Worm (Caenorhabditis elegans): ENCODE results near the gene F19G12.1.
"Not testable (repeated sequence)": the region's sequence is repeated elsewhere in the genome, so short reads cannot be mapped to it uniquely, and the experiment has no call there.

Gene F19G12.1

DNA sequence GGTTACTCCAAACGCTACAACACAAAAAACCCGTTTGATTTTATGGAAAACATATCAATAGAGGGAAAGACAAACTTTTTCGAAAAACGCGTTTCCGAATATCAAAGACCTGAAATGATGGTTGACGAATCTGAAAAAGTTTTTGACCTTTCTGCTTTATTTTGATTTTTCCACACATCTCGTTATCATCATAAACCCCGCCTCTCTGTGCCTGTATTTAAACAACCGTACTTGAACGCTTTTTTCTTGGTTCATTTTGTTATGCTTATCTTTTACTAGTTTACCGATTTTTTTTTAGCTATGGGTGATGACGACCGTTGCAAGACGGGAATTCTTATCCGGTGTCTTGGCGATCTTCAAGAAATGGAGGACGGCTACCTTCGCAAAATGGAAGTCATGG is at the start of gene F19G12.1:
TSS of gene F19G12.1 (plus strand) at position 301 of the 400 bp plus-strand sequence.
- not testable (repeated sequence) for TF ChIP-seq ceh-13 (GFP tag; optimal IDR thresholded peaks at IDR 0.05); B0310.2 (tag; optimal IDR thresholded peaks at IDR 0.05); F13C5.2 (tag; optimal IDR thresholded peaks at IDR 0.05)

DNA sequence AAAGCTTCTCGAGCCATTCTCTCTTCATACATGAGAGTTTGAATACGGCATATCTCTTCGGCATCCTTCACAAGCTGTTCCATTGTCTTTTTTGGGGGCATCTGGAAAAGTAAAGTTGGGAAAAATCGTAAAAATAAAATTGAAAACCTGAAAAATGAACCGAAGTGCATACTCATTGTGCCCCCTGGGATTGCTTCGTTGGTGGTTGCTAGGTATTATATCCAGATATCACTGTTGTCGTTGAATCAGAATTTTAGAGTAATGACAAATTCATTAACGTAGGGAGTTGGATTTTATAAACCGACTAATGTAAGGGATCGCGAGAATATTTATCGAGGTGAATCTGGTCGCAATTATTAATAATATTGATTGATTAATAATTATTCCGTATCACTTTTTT is 49.2 kb upstream of the F19G12.1 start, which contains the start of gene F56C3.10:
TSS of gene F56C3.10 (minus strand) at position 101 of the 400 bp plus-strand sequence.
- TF ChIP-seq hmbx-1 (tag; optimal IDR thresholded peaks at IDR 0.05) (no peak), scrt-1 (GFP tag; IDR thresholded peaks at IDR 0.05) (no peak), flt-1 (GFP tag; IDR thresholded peaks at IDR 0.05) (no peak), hnd-1 (tag; optimal IDR thresholded peaks at IDR 0.05) (no peak), hmg-4 (GFP tag; optimal IDR thresholded peaks at IDR 0.05) (no peak), ama-1 (optimal IDR thresholded peaks at IDR 0.05) (no peak), tbx-11 (GFP tag; IDR thresholded peaks at IDR 0.05) (no peak), aly-1 (tag; optimal IDR thresholded peaks at IDR 0.05) (no peak), B0310.2 (tag; optimal IDR thresholded peaks at IDR 0.05) (no peak), ceh-36 (tag; optimal IDR thresholded peaks at IDR 0.05) (no peak), ets-7 (tag; optimal IDR thresholded peaks at IDR 0.05) (no peak), pes-1 (GFP tag; IDR thresholded peaks at IDR 0.05) (no peak), F13C5.2 (tag; optimal IDR thresholded peaks at IDR 0.05) (no peak), sea-1 (GFP tag; conservative IDR thresholded peaks at IDR 0.05) (no peak)

ce11 chrX:1383546-1383945 is 47.3 kb upstream of the F19G12.1 start:
- TF ChIP-seq sea-1 (GFP tag; conservative IDR thresholded peaks at IDR 0.05): no peak
- no peak for TF ChIP-seq flt-1 (GFP tag; IDR thresholded peaks at IDR 0.05)
- no peak for TF ChIP-seq hmg-4 (GFP tag; optimal IDR thresholded peaks at IDR 0.05)
- TF ChIP-seq B0310.2 (tag; optimal IDR thresholded peaks at IDR 0.05): no peak
- TF ChIP-seq ceh-36 (tag; optimal IDR thresholded peaks at IDR 0.05): no peak
- TF ChIP-seq hmbx-1 (tag; optimal IDR thresholded peaks at IDR 0.05): no peak
- TF ChIP-seq aly-1 (tag; optimal IDR thresholded peaks at IDR 0.05): no peak
- no peak for TF ChIP-seq ceh-13 (GFP tag; optimal IDR thresholded peaks at IDR 0.05)
- no peak for TF ChIP-seq hnd-1 (tag; optimal IDR thresholded peaks at IDR 0.05)

DNA sequence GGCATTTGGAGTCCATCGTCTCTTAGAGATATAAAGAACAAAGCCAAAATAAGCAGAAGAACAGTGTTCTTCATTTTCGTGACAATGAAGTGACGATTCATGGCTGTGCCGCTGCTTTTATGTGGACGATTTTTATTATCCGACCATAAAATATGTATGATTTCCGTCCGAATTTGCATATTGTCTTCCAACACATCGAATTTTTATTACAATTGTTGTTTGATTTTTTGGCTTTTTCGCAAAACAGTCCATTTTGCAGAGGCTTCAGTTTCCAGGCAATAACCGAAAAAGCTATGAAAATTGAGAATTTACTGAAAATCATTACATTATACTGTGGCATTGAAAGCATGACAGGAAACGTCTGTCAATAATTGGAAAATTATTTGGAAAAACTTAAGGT is 46.3 kb upstream of the F19G12.1 start, which contains the start of gene F56C3.8:
TSS of gene F56C3.8 (minus strand) at position 101 of the 400 bp plus-strand sequence.
- TF ChIP-seq tbx-37 (GFP tag; conservative IDR thresholded peaks at IDR 0.05) (no peak), scrt-1 (GFP tag; IDR thresholded peaks at IDR 0.05) (no peak), flt-1 (GFP tag; IDR thresholded peaks at IDR 0.05) (no peak)

- TF ChIP-seq ceh-36 (tag; optimal IDR thresholded peaks at IDR 0.05): no peak
- TF ChIP-seq tbx-11 (GFP tag; IDR thresholded peaks at IDR 0.05): no peak
- TF ChIP-seq tbx-37 (GFP tag; conservative IDR thresholded peaks at IDR 0.05): no peak
- no peak for TF ChIP-seq ceh-13 (GFP tag; optimal IDR thresholded peaks at IDR 0.05)
- TF ChIP-seq aly-1 (tag; optimal IDR thresholded peaks at IDR 0.05): no peak
- no peak for TF ChIP-seq F13C5.2 (tag; optimal IDR thresholded peaks at IDR 0.05)
- TF ChIP-seq B0310.2 (tag; optimal IDR thresholded peaks at IDR 0.05): no peak
- TF ChIP-seq hnd-1 (tag; optimal IDR thresholded peaks at IDR 0.05): no peak
- no peak; the same call in 1 of the 2 replicates for TF ChIP-seq sea-1 (GFP tag; conservative IDR thresholded peaks at IDR 0.05)
- TF ChIP-seq hmbx-1 (tag; optimal IDR thresholded peaks at IDR 0.05): no peak
- TF ChIP-seq scrt-1 (GFP tag; IDR thresholded peaks at IDR 0.05): no peak
- TF ChIP-seq ama-1 (optimal IDR thresholded peaks at IDR 0.05): no peak
- no peak for TF ChIP-seq ets-7 (tag; optimal IDR thresholded peaks at IDR 0.05)
- no peak for TF ChIP-seq flt-1 (GFP tag; IDR thresholded peaks at IDR 0.05)
Measured at ce11 chrX:1386893-1387367, 43.9 kb upstream of the F19G12.1 start, which contains the start of gene F56C3.1. F56C3.1 (plus strand) TSS chrX:1387317.

DNA sequence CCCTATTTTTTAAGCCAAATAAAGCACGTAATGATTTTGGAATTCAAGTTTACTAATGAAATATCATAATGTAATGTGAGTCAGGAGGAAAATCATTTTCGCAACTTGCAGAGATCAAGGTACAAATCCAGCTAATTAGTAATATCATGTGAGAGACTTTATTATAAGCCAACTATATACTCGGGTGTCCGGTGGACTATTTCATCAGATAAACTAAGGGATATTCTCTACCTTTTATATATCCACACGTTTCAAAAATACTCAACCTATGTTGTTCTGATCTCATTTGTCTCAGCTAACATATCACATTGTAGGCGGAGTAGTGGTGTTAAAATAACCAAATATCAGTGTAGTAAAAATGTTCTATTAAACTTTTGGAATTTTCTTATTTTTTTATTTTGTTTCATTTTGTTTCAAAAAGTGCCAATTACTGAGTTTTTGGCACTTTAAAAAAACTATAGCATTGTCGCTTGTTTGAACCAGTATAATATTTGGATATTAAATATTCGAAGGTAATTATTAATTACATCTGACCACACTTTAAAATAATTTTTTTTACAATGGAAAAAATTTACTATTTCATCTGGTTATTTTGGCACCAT is 41.3 kb upstream of the F19G12.1 start:
- no peak for TF ChIP-seq ceh-36 (tag; optimal IDR thresholded peaks at IDR 0.05)
- no peak for TF ChIP-seq scrt-1 (GFP tag; IDR thresholded peaks at IDR 0.05)
- TF ChIP-seq B0310.2 (tag; optimal IDR thresholded peaks at IDR 0.05): no peak

DNA sequence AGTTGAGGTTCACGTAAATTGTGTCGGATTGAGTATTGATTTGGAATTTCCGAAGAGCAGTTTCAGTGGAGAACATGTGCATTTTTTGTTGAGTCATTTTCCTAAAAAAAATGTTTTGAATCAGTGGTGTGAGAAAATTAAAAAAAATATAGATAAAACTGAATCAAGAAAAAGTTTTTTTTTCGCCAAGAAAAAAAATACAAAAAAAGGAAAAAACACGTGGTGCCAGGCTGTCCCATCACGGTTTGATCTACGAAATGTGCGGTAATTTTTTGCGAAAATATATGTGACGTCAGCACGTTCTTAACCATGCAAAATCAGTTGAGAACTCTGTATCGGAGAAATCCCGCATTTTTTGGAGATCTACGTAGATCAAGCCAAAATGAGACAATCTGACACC is 36.9 kb upstream of the F19G12.1 start, which contains the start of gene F56C3.9:
TSS of gene F56C3.9 (minus strand) at position 101 of the 400 bp plus-strand sequence.
- TF ChIP-seq hmg-4 (GFP tag; optimal IDR thresholded peaks at IDR 0.05): no peak
- TF ChIP-seq hnd-1 (tag; optimal IDR thresholded peaks at IDR 0.05): no peak
- no peak for TF ChIP-seq tra-4 (tag; optimal IDR thresholded peaks at IDR 0.05)
- no peak for TF ChIP-seq flt-1 (GFP tag; IDR thresholded peaks at IDR 0.05)
- no peak for TF ChIP-seq scrt-1 (GFP tag; IDR thresholded peaks at IDR 0.05)
- no peak for TF ChIP-seq B0310.2 (tag; optimal IDR thresholded peaks at IDR 0.05)
- TF ChIP-seq sea-1 (GFP tag; conservative IDR thresholded peaks at IDR 0.05): no peak
- TF ChIP-seq ama-1 (optimal IDR thresholded peaks at IDR 0.05): no peak
- no peak for TF ChIP-seq pes-1 (GFP tag; IDR thresholded peaks at IDR 0.05)
- TF ChIP-seq tbx-37 (GFP tag; conservative IDR thresholded peaks at IDR 0.05): no peak
- TF ChIP-seq ets-7 (tag; optimal IDR thresholded peaks at IDR 0.05): no peak
- no peak for TF ChIP-seq hmbx-1 (tag; optimal IDR thresholded peaks at IDR 0.05)
- no peak for TF ChIP-seq F13C5.2 (tag; optimal IDR thresholded peaks at IDR 0.05)

DNA sequence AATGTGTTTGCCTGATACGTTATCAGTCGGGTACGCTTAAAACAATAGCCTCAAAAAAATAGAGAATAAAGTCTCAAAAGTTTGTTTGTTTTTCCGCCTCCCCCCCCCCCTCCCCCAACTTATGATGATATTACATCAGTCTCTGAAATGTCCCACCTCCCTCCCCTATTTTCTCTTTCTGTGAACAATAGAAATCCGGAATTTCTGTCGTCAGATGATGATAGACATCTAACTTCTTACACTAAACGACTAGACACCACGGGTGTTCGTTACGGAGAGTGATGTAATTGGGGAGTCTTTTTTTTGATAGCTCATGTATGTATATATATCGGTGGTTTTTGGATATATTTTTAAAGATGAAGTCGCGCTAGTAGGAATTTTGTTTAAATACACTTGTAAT is 36.4 kb upstream of the F19G12.1 start:
- TF ChIP-seq F13C5.2 (tag; optimal IDR thresholded peaks at IDR 0.05): no peak
- TF ChIP-seq B0310.2 (tag; optimal IDR thresholded peaks at IDR 0.05): no peak

Measured in whole organism, early embryonic.